Worm (Caenorhabditis elegans): ENCODE data around the gene F27D9.2.

The F27D9.2 gene

ce11 chrX:7689119-7689518 is 16.3 kb downstream of the F27D9.2 start, which contains the start of gene clik-2:
Gene clik-2 (minus strand): TSS chrX:7689219.
- TF ChIP-seq unc-55 (GFP tag; optimal IDR thresholded peaks at IDR 0.05): no peak
- no peak for TF ChIP-seq mbf-1 (tag; optimal IDR thresholded peaks at IDR 0.05)
- no peak for TF ChIP-seq nhr-129 (tag; optimal IDR thresholded peaks at IDR 0.05)
- TF ChIP-seq snpc-4 (tag; optimal IDR thresholded peaks at IDR 0.05): no peak
- TF ChIP-seq ceh-16 (tag; optimal IDR thresholded peaks at IDR 0.05): no peak

ce11 chrX:7689570-7689969 is 16.8 kb downstream of the F27D9.2 start:
- TF ChIP-seq sma-9 (GFP tag; optimal IDR thresholded peaks at IDR 0.05) (peak; percentile 24), sma-9 (tag; optimal IDR thresholded peaks at IDR 0.05) (no peak), nhr-12 (tag; optimal IDR thresholded peaks at IDR 0.05) (no peak), nhr-129 (tag; optimal IDR thresholded peaks at IDR 0.05) (peak; percentile 23), F13H6.1 (tag; optimal IDR thresholded peaks at IDR 0.05) (peak; percentile 29)

ce11 chrX:7703863-7704262 is 31.1 kb downstream of the F27D9.2 start:
- TF ChIP-seq nhr-10 (tag; optimal IDR thresholded peaks at IDR 0.05): no peak
- TF ChIP-seq lin-13 (GFP tag; optimal IDR thresholded peaks at IDR 0.05): no peak
- no peak for TF ChIP-seq nhr-21 (tag; optimal IDR thresholded peaks at IDR 0.05)
- TF ChIP-seq unc-55 (GFP tag; optimal IDR thresholded peaks at IDR 0.05): no peak
- no peak for TF ChIP-seq sma-9 (GFP tag; optimal IDR thresholded peaks at IDR 0.05)
- TF ChIP-seq sma-9 (tag; optimal IDR thresholded peaks at IDR 0.05): no peak
- TF ChIP-seq R02D3.7 (tag; optimal IDR thresholded peaks at IDR 0.05): no peak
- no peak for TF ChIP-seq mdl-1 (tag; optimal IDR thresholded peaks at IDR 0.05)
- no peak for TF ChIP-seq snpc-4 (tag; optimal IDR thresholded peaks at IDR 0.05)
- TF ChIP-seq gmeb-1 (tag; optimal IDR thresholded peaks at IDR 0.05): no peak
- no peak for TF ChIP-seq nhr-237 (tag; optimal IDR thresholded peaks at IDR 0.05)
- no peak for TF ChIP-seq ama-1 (optimal IDR thresholded peaks at IDR 0.05)
- no peak for TF ChIP-seq ceh-16 (tag; optimal IDR thresholded peaks at IDR 0.05)
- TF ChIP-seq elt-1 (tag; optimal IDR thresholded peaks at IDR 0.05): no peak
- TF ChIP-seq skn-1 (tag; optimal IDR thresholded peaks at IDR 0.05): no peak
- TF ChIP-seq unc-62 (GFP tag; optimal IDR thresholded peaks at IDR 0.05): no peak
- no peak for TF ChIP-seq nhr-6 (tag; optimal IDR thresholded peaks at IDR 0.05)
- TF ChIP-seq lsy-2 (tag; optimal IDR thresholded peaks at IDR 0.05): no peak

- TF ChIP-seq zag-1 (tag; optimal IDR thresholded peaks at IDR 0.05) (no peak), lsy-2 (tag; optimal IDR thresholded peaks at IDR 0.05) (no peak)
Measured at ce11 chrX:7707031-7707430, 34.2 kb downstream of the F27D9.2 start, which contains the start of gene kvs-1. Gene kvs-1 (minus strand): TSS chrX:7707131.

ce11 chrX:7710187-7710586 is 37.4 kb downstream of the F27D9.2 start:
- no peak for TF ChIP-seq elt-3 (tag; optimal IDR thresholded peaks at IDR 0.05)
- TF ChIP-seq elt-1 (tag; optimal IDR thresholded peaks at IDR 0.05): no peak
- no peak for TF ChIP-seq ceh-82 (tag; optimal IDR thresholded peaks at IDR 0.05)
- peak; percentile 2 for TF ChIP-seq Y55F3AM.14 (GFP tag; optimal IDR thresholded peaks at IDR 0.05)

ce11 chrX:7710643-7711042 is 37.9 kb downstream of the F27D9.2 start, which contains the start of gene K09F5.4:
Gene K09F5.4 (minus strand): TSS chrX:7710743.
- no peak for TF ChIP-seq nhr-237 (tag; optimal IDR thresholded peaks at IDR 0.05)
- TF ChIP-seq unc-39 (tag; optimal IDR thresholded peaks at IDR 0.05): no peak
- no peak for TF ChIP-seq R02D3.7 (tag; optimal IDR thresholded peaks at IDR 0.05)
- TF ChIP-seq nhr-25 (tag; optimal IDR thresholded peaks at IDR 0.05): no peak
- TF ChIP-seq mdl-1 (tag; optimal IDR thresholded peaks at IDR 0.05): no peak
- no peak for TF ChIP-seq ztf-1 (GFP tag; conservative IDR thresholded peaks at IDR 0.05)
- no peak for TF ChIP-seq nhr-6 (tag; optimal IDR thresholded peaks at IDR 0.05)
- no peak for TF ChIP-seq lin-11 (tag; optimal IDR thresholded peaks at IDR 0.05)
- TF ChIP-seq unc-62 (GFP tag; optimal IDR thresholded peaks at IDR 0.05): no peak
- no peak for TF ChIP-seq mab-5 (tag; optimal IDR thresholded peaks at IDR 0.05)
- TF ChIP-seq nhr-129 (tag; optimal IDR thresholded peaks at IDR 0.05): no peak
- TF ChIP-seq peb-1 (tag; optimal IDR thresholded peaks at IDR 0.05): no peak
- no peak for TF ChIP-seq ztf-4 (tag; optimal IDR thresholded peaks at IDR 0.05)
- TF ChIP-seq nhr-12 (tag; optimal IDR thresholded peaks at IDR 0.05): no peak
- no peak for TF ChIP-seq aly-2 (tag; optimal IDR thresholded peaks at IDR 0.05)
- no peak for TF ChIP-seq alr-1 (tag; optimal IDR thresholded peaks at IDR 0.05)

Measured in whole organism, L2 larva.